Worm (Caenorhabditis elegans) whole organism, L2 larva: ENCODE data around the gene R10E11.5.

Source experiments
- C34F6.9 ChIP-seq: fragments of 150-350 bp; optimal IDR thresholded peaks from 2 replicates; lab custom pipeline; 2014; ENCODE audit warnings: missing biosample characterization, missing genetic modification characterization
- F13H6.1 ChIP-seq: sonication (generic microtip); optimal IDR thresholded peaks from 2 replicates; lab custom pipeline; 2016; ENCODE audit warnings: missing genetic modification characterization, missing compliant biosample characterization
- R02D3.7 ChIP-seq: fragments of 150-350 bp; optimal IDR thresholded peaks from 2 replicates; lab custom pipeline; 2014; ENCODE audit warnings: missing biosample characterization, missing genetic modification characterization
- ama-1 ChIP-seq: fragments of 150-350 bp; optimal IDR thresholded peaks from 2 replicates; lab custom pipeline; 2018; ENCODE audit warnings: inconsistent platforms
- blmp-1 ChIP-seq: sonication (generic microtip); optimal IDR thresholded peaks from 2 replicates; lab custom pipeline; 2017; ENCODE audit warnings: missing genetic modification characterization, mild to moderate bottlenecking, missing compliant biosample characterization, antibody characterized with exemption, moderate library complexity; ENCODE audit not compliant: insufficient read depth
- ceh-16 ChIP-seq: fragments of 150-350 bp; optimal IDR thresholded peaks from 2 replicates; lab custom pipeline; 2014; ENCODE audit warnings: missing biosample characterization, missing genetic modification characterization
- crh-2 ChIP-seq: sonication (generic microtip); optimal IDR thresholded peaks from 2 replicates; lab custom pipeline; 2017; ENCODE audit warnings: missing biosample characterization, missing genetic modification characterization
- dmd-4 ChIP-seq: sonication (generic microtip); optimal IDR thresholded peaks from 2 replicates; lab custom pipeline; 2017; ENCODE audit warnings: missing biosample characterization, missing genetic modification characterization
- egl-27 ChIP-seq: sonication (generic microtip); optimal IDR thresholded peaks from 3 replicates; lab custom pipeline; 2017; ENCODE audit warnings: missing biosample characterization, missing genetic modification reagents, missing genetic modification characterization
- elt-1 ChIP-seq: fragments of 150-350 bp; optimal IDR thresholded peaks from 2 replicates; lab custom pipeline; 2014; ENCODE audit warnings: missing biosample characterization, missing genetic modification characterization
- elt-3 ChIP-seq: sonication (generic microtip); optimal IDR thresholded peaks from 2 replicates; lab custom pipeline; 2017; ENCODE audit warnings: missing biosample characterization, missing genetic modification characterization
- fos-1 ChIP-seq: fragments of 150-350 bp; optimal IDR thresholded peaks from 2 replicates; lab custom pipeline; 2014; ENCODE audit warnings: missing biosample characterization, missing genetic modification characterization
- gmeb-1 ChIP-seq: fragments of 150-350 bp; optimal IDR thresholded peaks from 2 replicates; lab custom pipeline; 2014; ENCODE audit warnings: missing biosample characterization, missing genetic modification characterization
- lin-13 ChIP-seq: fragments of 150-350 bp; optimal IDR thresholded peaks from 2 replicates; lab custom pipeline; 2014; ENCODE audit warnings: missing biosample characterization, missing genetic modification reagents, missing genetic modification characterization
- lin-39 ChIP-seq: fragments of 150-350 bp; optimal IDR thresholded peaks from 2 replicates; lab custom pipeline; 2014; ENCODE audit warnings: missing biosample characterization, missing genetic modification reagents, missing genetic modification characterization
- lsy-2 ChIP-seq, 2 experiments: fragments of 150-350 bp in 1 of 2; sonication (generic microtip) in 1 of 2; optimal IDR thresholded peaks; 2 replicates each; lab custom pipeline; 2014 to 2017; ENCODE audit warnings: missing biosample characterization in 2 of 2, missing genetic modification characterization in 2 of 2
- mab-5 ChIP-seq: fragments of 150-350 bp; optimal IDR thresholded peaks from 2 replicates; lab custom pipeline; 2014; ENCODE audit warnings: missing biosample characterization, missing genetic modification characterization
- mbf-1 ChIP-seq: sonication (generic microtip); optimal IDR thresholded peaks from 2 replicates; lab custom pipeline; 2017; ENCODE audit warnings: missing biosample characterization, missing genetic modification characterization
- mdl-1 ChIP-seq, 2 experiments: fragments of 150-350 bp in 1 of 2; sonication (generic microtip) in 1 of 2; optimal IDR thresholded peaks; 2 replicates each; lab custom pipeline; 2017; ENCODE audit warnings: missing biosample characterization in 2 of 2, missing genetic modification characterization in 2 of 2
- nhr-10 ChIP-seq: sonication (generic microtip); optimal IDR thresholded peaks from 2 replicates; lab custom pipeline; 2017; ENCODE audit warnings: missing biosample characterization, missing genetic modification characterization
- nhr-11 ChIP-seq: fragments of 150-350 bp; optimal IDR thresholded peaks from 2 replicates; lab custom pipeline; 2014; ENCODE audit warnings: missing biosample characterization, missing genetic modification characterization
- nhr-129 ChIP-seq: fragments of 150-350 bp; optimal IDR thresholded peaks from 2 replicates; lab custom pipeline; 2014; ENCODE audit warnings: missing biosample characterization, missing genetic modification characterization
- nhr-21 ChIP-seq: fragments of 150-350 bp; optimal IDR thresholded peaks from 2 replicates; lab custom pipeline; 2014; ENCODE audit warnings: missing biosample characterization, missing genetic modification characterization
- nhr-23 ChIP-seq: fragments of 150-350 bp; optimal IDR thresholded peaks from 2 replicates; lab custom pipeline; 2014; ENCODE audit warnings: missing biosample characterization, missing genetic modification reagents, missing genetic modification characterization
- nhr-25 ChIP-seq: fragments of 150-350 bp; sonication (generic microtip); optimal IDR thresholded peaks from 3 replicates; lab custom pipeline; 2014; ENCODE audit warnings: missing biosample characterization, missing genetic modification characterization
- peb-1 ChIP-seq: fragments of 150-350 bp; optimal IDR thresholded peaks from 2 replicates; lab custom pipeline; 2014; ENCODE audit warnings: missing biosample characterization, missing genetic modification characterization
- sma-3 ChIP-seq: sonication (generic microtip); optimal IDR thresholded peaks from 2 replicates; lab custom pipeline; 2016; ENCODE audit warnings: missing genetic modification reagents, missing genetic modification characterization, missing compliant biosample characterization
- sma-9 ChIP-seq, 2 experiments: fragments of 150-350 bp in 1 of 2; sonication (generic microtip) in 1 of 2; optimal IDR thresholded peaks; 2 replicates each; lab custom pipeline; 2014 to 2016; ENCODE audit warnings: missing genetic modification characterization in 2 of 2, mild to moderate bottlenecking in 1 of 2, missing biosample characterization in 1 of 2, missing compliant biosample characterization in 1 of 2, missing genetic modification reagents in 1 of 2, moderate library complexity in 1 of 2
- unc-39 ChIP-seq: fragments of 150-350 bp; optimal IDR thresholded peaks from 2 replicates; lab custom pipeline; 2014; ENCODE audit warnings: missing biosample characterization, missing genetic modification characterization
- unc-62 ChIP-seq: fragments of 150-350 bp; optimal IDR thresholded peaks from 2 replicates; lab custom pipeline; 2014; ENCODE audit warnings: missing biosample characterization, missing genetic modification reagents, missing genetic modification characterization
- ztf-1 ChIP-seq: fragments of 200-800 bp; sonication (Bioruptor generic); conservative IDR thresholded peaks from 2 replicates; pipeline ENCODE4 v1.3.6; 2022; ENCODE audit warnings: missing genetic modification characterization, missing compliant biosample characterization
- ztf-4 ChIP-seq: fragments of 150-350 bp; optimal IDR thresholded peaks from 2 replicates; lab custom pipeline; 2014; ENCODE audit warnings: missing biosample characterization, missing genetic modification characterization

R10E11.5 gene

ce11 chrIII:9793592-9794417 lies 4.3 kb upstream of the R10E11.5 start, which contains the start of the genes R10E11.9 and mcm-6:
TSS of gene R10E11.9 (minus strand) at chrIII:9793642.
TSS of gene mcm-6 (plus strand) at chrIII:9794367.
- TF ChIP-seq C34F6.9 (tag; lab: Kevin White, UChicago) (peak; percentile 16), nhr-10 (tag; lab: Kevin White, UChicago) (no peak), gmeb-1 (tag; lab: Kevin White, UChicago) (peak; percentile 62), R02D3.7 (tag; lab: Kevin White, UChicago) (no peak), mdl-1 (tag; optimal IDR thresholded peaks at IDR 0.05; lab: Kevin White, UChicago) (no peak), lsy-2 (tag; optimal IDR thresholded peaks at IDR 0.05; lab: Kevin White, UChicago) (peak in 1 of 2 experiments; percentile 20), nhr-25 (tag; lab: Kevin White, UChicago) (no peak)

DNA sequence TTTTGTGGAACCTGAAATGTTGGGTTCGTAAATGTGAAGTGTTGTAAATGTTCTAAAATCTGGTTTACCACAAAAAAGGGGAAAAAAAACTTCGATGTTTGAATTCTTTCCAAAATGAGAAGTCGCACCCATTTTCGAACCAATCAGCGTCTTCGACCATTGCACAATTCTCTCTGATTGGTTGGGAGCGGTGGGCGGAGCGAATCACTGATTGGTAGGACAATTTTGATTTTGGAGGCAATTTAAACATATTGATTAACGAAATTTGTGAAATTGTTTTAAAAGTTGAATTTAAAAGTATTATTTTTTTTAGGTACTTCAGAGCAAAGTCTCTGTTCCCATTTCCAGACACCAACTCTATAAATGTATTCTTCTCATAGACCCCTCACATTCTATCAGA lies 374 bp downstream of the R10E11.5 start:
- TF ChIP-seq mbf-1 (tag; lab: Kevin White, UChicago), result no peak
- TF ChIP-seq blmp-1 (tag; lab: Kevin White, UChicago), result no peak
- TF ChIP-seq crh-2 (tag; lab: Kevin White, UChicago), result no peak
- no peak for TF ChIP-seq nhr-129 (tag; lab: Kevin White, UChicago)
- no peak for TF ChIP-seq F13H6.1 (tag; lab: Kevin White, UChicago)
- no peak for TF ChIP-seq elt-1 (tag; lab: Kevin White, UChicago)
- no peak for TF ChIP-seq fos-1 (tag; lab: Kevin White, UChicago)
- TF ChIP-seq peb-1 (tag; lab: Kevin White, UChicago), result no peak
- no peak for TF ChIP-seq unc-39 (tag; lab: Kevin White, UChicago)
- no peak for TF ChIP-seq dmd-4 (tag; lab: Kevin White, UChicago)
- no peak for TF ChIP-seq egl-27 (tag; lab: Kevin White, UChicago)
- TF ChIP-seq ceh-16, result no peak
- no peak for TF ChIP-seq nhr-11 (tag; lab: Kevin White, UChicago)
- no peak for TF ChIP-seq ama-1 (lab: Kevin White, UChicago)
- TF ChIP-seq ztf-1 (GFP tag; lab: Robert Waterston, UW), result no peak
- TF ChIP-seq nhr-23 (tag; lab: Kevin White, UChicago), result no peak
- no peak for TF ChIP-seq lin-39 (tag; lab: Kevin White, UChicago)

DNA sequence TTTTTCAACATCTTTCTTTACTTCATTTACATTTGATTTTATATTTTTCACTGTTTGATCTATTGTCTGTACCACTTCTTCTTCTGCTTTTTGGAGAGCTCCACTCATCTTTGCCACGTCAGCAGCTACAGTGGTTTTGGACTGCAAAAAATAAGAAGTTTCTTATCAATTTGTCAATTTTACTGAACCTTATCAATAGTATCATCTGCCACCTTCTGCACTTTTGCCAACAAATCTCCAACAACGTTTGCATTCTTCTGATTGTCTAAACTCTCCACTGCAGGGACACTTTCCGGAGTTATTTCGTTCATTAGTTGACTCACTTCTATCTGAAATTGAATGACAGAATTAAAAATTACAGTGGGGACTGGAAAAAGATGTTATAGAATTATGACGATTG lies 2.7 kb downstream of the R10E11.5 start:
- TF ChIP-seq crh-2 (tag; lab: Kevin White, UChicago) (peak; percentile 84), fos-1 (tag; lab: Kevin White, UChicago) (peak; percentile 95), lsy-2 (tag; optimal IDR thresholded peaks at IDR 0.05; lab: Kevin White, UChicago) (no peak)

DNA sequence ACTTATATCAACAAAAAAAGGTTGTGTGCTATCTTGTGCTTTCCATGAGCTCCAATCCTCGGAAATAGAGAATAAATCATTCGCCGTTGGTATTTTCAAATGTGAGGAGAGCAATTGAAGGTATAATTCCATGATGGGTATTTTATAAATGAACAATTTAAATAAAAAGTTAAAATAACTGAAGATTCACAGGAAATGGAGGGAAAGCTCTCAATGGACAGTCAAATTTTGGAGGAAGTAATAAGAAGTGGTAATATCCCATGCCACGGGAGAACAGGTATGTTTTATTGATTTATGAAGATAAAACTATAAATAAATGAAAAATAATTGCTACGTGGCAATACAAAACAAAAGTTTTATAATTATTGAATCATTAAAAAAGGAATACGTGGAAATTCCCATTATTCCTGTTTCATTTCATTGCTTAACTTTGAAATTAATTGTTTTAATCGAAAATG lies 6.3 kb downstream of the R10E11.5 start:
- TF ChIP-seq nhr-23 (tag; lab: Kevin White, UChicago), result no peak
- TF ChIP-seq sma-9 (GFP tag; optimal IDR thresholded peaks at IDR 0.05; lab: Kevin White, UChicago), result peak; percentile 27
- no peak for TF ChIP-seq sma-9 (tag; optimal IDR thresholded peaks at IDR 0.05; lab: Kevin White, UChicago)
- no peak for TF ChIP-seq R02D3.7 (tag; lab: Kevin White, UChicago)
- TF ChIP-seq lsy-2 (tag; optimal IDR thresholded peaks at IDR 0.05; lab: Kevin White, UChicago), result peak in 1 of 2 experiments; percentile 45
- no peak for TF ChIP-seq mdl-1 (tag; optimal IDR thresholded peaks at IDR 0.05; lab: Kevin White, UChicago)
- peak; percentile 25 for TF ChIP-seq sma-3 (GFP tag; lab: Kevin White, UChicago)
- TF ChIP-seq elt-1 (tag; lab: Kevin White, UChicago), result no peak
- TF ChIP-seq mab-5 (tag; lab: Kevin White, UChicago), result no peak
- no peak for TF ChIP-seq unc-62 (GFP tag; lab: Kevin White, UChicago)
- TF ChIP-seq ztf-4 (tag; lab: Kevin White, UChicago), result no peak
- TF ChIP-seq lin-39 (tag; lab: Kevin White, UChicago), result no peak
- peak; percentile 57 for TF ChIP-seq lin-13 (GFP tag; lab: Kevin White, UChicago)
- peak; percentile 44 for TF ChIP-seq gmeb-1 (tag; lab: Kevin White, UChicago)
- TF ChIP-seq elt-3, result no peak
- peak; percentile 44 for TF ChIP-seq nhr-25 (tag; lab: Kevin White, UChicago)
- peak; percentile 47 for TF ChIP-seq nhr-21
- TF ChIP-seq mbf-1 (tag; lab: Kevin White, UChicago), result no peak
- TF ChIP-seq ama-1 (lab: Kevin White, UChicago), result no peak
- peak; percentile 45 for TF ChIP-seq crh-2 (tag; lab: Kevin White, UChicago)
